Worm (Caenorhabditis elegans) whole organism, L1 larva: ENCODE measurements around the gene C29F9.9.

ENCODE experiments used
- C04F5.9 ChIP-seq: sonication (generic microtip); optimal IDR thresholded peaks from 2 replicates; lab custom pipeline; 2016; ENCODE audit warnings: missing genetic modification characterization, missing compliant biosample characterization
- C16A3.4 ChIP-seq: fragments of 150-350 bp; optimal IDR thresholded peaks from 2 replicates; lab custom pipeline; 2014; ENCODE audit warnings: missing biosample characterization, missing genetic modification characterization
- aha-1 ChIP-seq: fragments of 150-350 bp; optimal IDR thresholded peaks from 2 replicates; lab custom pipeline; 2014; ENCODE audit warnings: missing biosample characterization, missing genetic modification characterization
- alr-1 ChIP-seq: fragments of 200-800 bp; sonication (Bioruptor generic); optimal IDR thresholded peaks from 2 replicates; lab custom pipeline; 2018; ENCODE audit warnings: borderline replicate concordance, mild to moderate bottlenecking, missing genetic modification characterization, missing compliant biosample characterization
- aly-2 ChIP-seq: fragments of 150-350 bp; optimal IDR thresholded peaks from 2 replicates; lab custom pipeline; 2014; ENCODE audit warnings: missing biosample characterization, missing genetic modification characterization
- blmp-1 ChIP-seq: fragments of 150-350 bp; optimal IDR thresholded peaks from 2 replicates; lab custom pipeline; 2014; ENCODE audit warnings: missing biosample characterization, missing genetic modification characterization
- ceh-63 ChIP-seq: fragments of 200-800 bp; sonication (Bioruptor generic); optimal IDR thresholded peaks from 2 replicates; lab custom pipeline; 2018; ENCODE audit warnings: mild to moderate bottlenecking, missing genetic modification characterization, missing compliant biosample characterization
- ceh-8 ChIP-seq: fragments of 200-800 bp; sonication (Bioruptor generic); optimal IDR thresholded peaks from 2 replicates; lab custom pipeline; 2018; ENCODE audit warnings: mild to moderate bottlenecking, missing genetic modification characterization, moderate library complexity, missing compliant biosample characterization
- ceh-82 ChIP-seq, 3 experiments: fragments of 150-350 bp in 1 of 3; sonication (generic microtip) in 2 of 3; optimal IDR thresholded peaks; 2 replicates each; lab custom pipeline; 2014 to 2017; ENCODE audit warnings: missing biosample characterization in 3 of 3, missing genetic modification characterization in 3 of 3
- ceh-88 ChIP-seq: fragments of 200-800 bp; sonication (Bioruptor generic); IDR thresholded peaks from 2 replicates; pipeline ENCODE4 v1.3.6; 2022; ENCODE audit warnings: missing genetic modification characterization, missing compliant biosample characterization
- dpl-1 ChIP-seq, 3 experiments: fragments of 150-350 bp in 2 of 3; sonication (generic microtip) in 1 of 3; optimal IDR thresholded peaks; 2 replicates each; lab custom pipeline; 2014 to 2017; ENCODE audit warnings: missing biosample characterization in 3 of 3, missing genetic modification characterization in 3 of 3, missing genetic modification reagents in 3 of 3
- efl-1 ChIP-seq, 4 experiments: fragments of 150-350 bp; optimal IDR thresholded peaks in 3 of 4; peaks in 1 of 4; 1 replicate in 1 of 4; 2 replicates in 3 of 4; lab custom pipeline; 2014; ENCODE audit warnings: missing biosample characterization in 2 of 4, missing genetic modification characterization in 2 of 4, missing genetic modification reagents in 2 of 4
- egl-27 ChIP-seq, 2 experiments: fragments of 150-350 bp in 1 of 2; sonication (generic microtip); optimal IDR thresholded peaks; 3 replicates each; lab custom pipeline; 2017 to 2018; ENCODE audit warnings: missing biosample characterization in 2 of 2, missing genetic modification characterization in 2 of 2, missing genetic modification reagents in 2 of 2
- elt-3 ChIP-seq, 6 experiments: fragments of 150-350 bp in 1 of 6; sonication (generic microtip); optimal IDR thresholded peaks; 2 replicates each; lab custom pipeline; 2017 to 2018; ENCODE audit warnings: missing biosample characterization in 6 of 6, missing genetic modification characterization in 6 of 6, inconsistent platforms in 1 of 6
- ets-5 ChIP-seq: fragments of 200-800 bp; sonication (Bioruptor generic); IDR thresholded peaks from 2 replicates; pipeline ENCODE4 v1.3.6; 2022; ENCODE audit warnings: missing genetic modification characterization, missing compliant biosample characterization
- fkh-8 ChIP-seq: sonication (generic microtip); optimal IDR thresholded peaks from 2 replicates; lab custom pipeline; 2016; ENCODE audit warnings: mild to moderate bottlenecking, missing genetic modification characterization, missing compliant biosample characterization
- fos-1 ChIP-seq: fragments of 150-350 bp; optimal IDR thresholded peaks from 2 replicates; lab custom pipeline; 2014; ENCODE audit warnings: missing biosample characterization, missing genetic modification characterization
- grh-1 ChIP-seq: fragments of 200-800 bp; sonication (Bioruptor generic); IDR thresholded peaks from 2 replicates; pipeline ENCODE4 v1.3.6; 2022; ENCODE audit warnings: missing genetic modification reagents, missing genetic modification characterization, missing compliant biosample characterization
- hpl-2 ChIP-seq: fragments of 150-350 bp; optimal IDR thresholded peaks from 2 replicates; lab custom pipeline; 2014; ENCODE audit warnings: missing biosample characterization, missing genetic modification reagents, missing genetic modification characterization
- isw-1 ChIP-seq: fragments of 200-800 bp; sonication (Bioruptor generic); IDR thresholded peaks from 2 replicates; pipeline ENCODE4 v1.3.6; 2022; ENCODE audit warnings: missing genetic modification characterization, missing compliant biosample characterization
- lin-13 ChIP-seq: fragments of 150-350 bp; optimal IDR thresholded peaks from 2 replicates; lab custom pipeline; 2014; ENCODE audit warnings: missing biosample characterization, missing genetic modification reagents, missing genetic modification characterization
- lin-14 ChIP-seq: fragments of 200-800 bp; sonication (Bioruptor generic); optimal IDR thresholded peaks from 2 replicates; lab custom pipeline; 2018; ENCODE audit warnings: mild to moderate bottlenecking, missing genetic modification characterization, moderate library complexity, missing compliant biosample characterization
- lin-35 ChIP-seq, 2 experiments: fragments of 150-350 bp; optimal IDR thresholded peaks; 2 replicates each; lab custom pipeline; 2014; ENCODE audit warnings: missing biosample characterization in 2 of 2, missing genetic modification characterization in 2 of 2, missing genetic modification reagents in 2 of 2
- lsy-2 ChIP-seq, 2 experiments: fragments of 150-350 bp; optimal IDR thresholded peaks; 2 replicates each; lab custom pipeline; 2014; ENCODE audit warnings: missing biosample characterization in 2 of 2, missing genetic modification characterization in 2 of 2
- mdl-1 ChIP-seq, 2 experiments: fragments of 150-350 bp; optimal IDR thresholded peaks; 2 replicates each; lab custom pipeline; 2014 to 2017; ENCODE audit warnings: missing biosample characterization in 2 of 2, missing genetic modification characterization in 2 of 2, inconsistent platforms in 1 of 2
- mep-1 ChIP-seq: fragments of 150-350 bp; optimal IDR thresholded peaks from 2 replicates; lab custom pipeline; 2014; ENCODE audit warnings: missing biosample characterization, missing genetic modification characterization
- nhr-19 ChIP-seq: fragments of 200-800 bp; sonication (Bioruptor generic); conservative IDR thresholded peaks from 2 replicates; pipeline ENCODE4 v1.3.6; 2022; ENCODE audit warnings: missing genetic modification characterization, missing compliant biosample characterization
- nhr-20 ChIP-seq: sonication (generic microtip); optimal IDR thresholded peaks from 2 replicates; lab custom pipeline; 2016; ENCODE audit warnings: mild to moderate bottlenecking, missing genetic modification characterization, missing compliant biosample characterization
- nhr-47 ChIP-seq: sonication (generic microtip); optimal IDR thresholded peaks from 2 replicates; lab custom pipeline; 2016; ENCODE audit warnings: mild to moderate bottlenecking, missing genetic modification characterization, moderate library complexity, missing compliant biosample characterization
- nhr-71 ChIP-seq: sonication (generic microtip); optimal IDR thresholded peaks from 2 replicates; lab custom pipeline; 2016; ENCODE audit warnings: mild to moderate bottlenecking, missing genetic modification characterization, moderate library complexity, missing compliant biosample characterization
- nhr-76 ChIP-seq: sonication (generic microtip); optimal IDR thresholded peaks from 2 replicates; lab custom pipeline; 2017; ENCODE audit warnings: missing biosample characterization, missing genetic modification characterization
- nhr-85 ChIP-seq: sonication (generic microtip); peaks from one replicate; lab custom pipeline; 2016; ENCODE audit warnings: missing genetic modification characterization, inconsistent platforms, missing compliant biosample characterization
- pag-3 ChIP-seq: sonication (generic microtip); optimal IDR thresholded peaks from 2 replicates; lab custom pipeline; 2017; ENCODE audit warnings: missing genetic modification characterization, mild to moderate bottlenecking, missing compliant biosample characterization, antibody characterized with exemption, borderline replicate concordance; ENCODE audit not compliant: insufficient read depth
- rnt-1 ChIP-seq: sonication (generic microtip); optimal IDR thresholded peaks from 2 replicates; lab custom pipeline; 2016; ENCODE audit warnings: mild to moderate bottlenecking, missing genetic modification characterization, moderate library complexity, missing compliant biosample characterization
- snu-23 ChIP-seq: sonication (generic microtip); optimal IDR thresholded peaks from 2 replicates; lab custom pipeline; 2016; ENCODE audit warnings: missing genetic modification characterization, missing compliant biosample characterization
- sox-4 ChIP-seq: sonication (generic microtip); optimal IDR thresholded peaks from 2 replicates; lab custom pipeline; 2016; ENCODE audit warnings: missing genetic modification characterization, missing compliant biosample characterization
- swsn-7 ChIP-seq: sonication (generic microtip); optimal IDR thresholded peaks from 2 replicates; lab custom pipeline; 2016; ENCODE audit warnings: missing genetic modification characterization, missing compliant biosample characterization
- unc-130 ChIP-seq: fragments of 150-350 bp; optimal IDR thresholded peaks from 2 replicates; lab custom pipeline; 2017; ENCODE audit warnings: missing biosample characterization, missing genetic modification characterization, inconsistent platforms
- unc-98 ChIP-seq: fragments of 200-800 bp; sonication (Bioruptor generic); IDR thresholded peaks from 2 replicates; pipeline ENCODE4 v1.3.6; 2022; ENCODE audit warnings: missing genetic modification characterization, missing compliant biosample characterization
- xbp-1 ChIP-seq: sonication (generic microtip); optimal IDR thresholded peaks from 2 replicates; lab custom pipeline; 2016; ENCODE audit warnings: missing genetic modification characterization, missing compliant biosample characterization
- ztf-4 ChIP-seq: fragments of 150-350 bp; optimal IDR thresholded peaks from 2 replicates; lab custom pipeline; 2014; ENCODE audit warnings: missing biosample characterization, missing genetic modification characterization

The C29F9.9 gene

DNA sequence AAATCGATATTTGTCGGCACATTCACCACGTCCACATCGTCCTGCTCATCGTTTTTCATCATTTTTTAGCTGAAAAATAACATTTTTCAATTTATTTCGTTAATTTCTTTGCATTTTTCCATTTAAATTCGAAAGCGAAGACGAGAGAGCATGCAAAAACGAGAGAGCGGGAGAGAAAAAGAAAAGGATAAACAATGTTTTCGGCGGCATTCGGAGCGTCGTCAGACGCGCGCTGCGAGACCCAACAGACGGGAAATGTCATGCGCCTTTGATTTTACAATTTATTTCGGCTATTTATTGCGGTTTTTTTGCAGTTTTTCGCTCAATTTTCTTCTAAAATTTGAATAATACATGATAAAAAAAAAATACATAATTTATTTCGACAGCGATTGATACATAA lies 12.4 kb downstream of the C29F9.9 start, which contains the start of gene attf-3 (continued):
- no peak for TF ChIP-seq nhr-71
- TF ChIP-seq nhr-20 (tag; lab: Kevin White, UChicago), result no peak
- TF ChIP-seq dpl-1 (GFP tag; optimal IDR thresholded peaks at IDR 0.05; lab: Kevin White, UChicago), result peak; percentile 50 to 79 (median 65)
- no peak for TF ChIP-seq C04F5.9 (tag; lab: Kevin White, UChicago)
- TF ChIP-seq nhr-76 (tag; lab: Kevin White, UChicago), result no peak
- TF ChIP-seq C16A3.4 (tag; lab: Kevin White, UChicago), result peak; percentile 61
- TF ChIP-seq sox-4 (tag; lab: Kevin White, UChicago), result no peak
- TF ChIP-seq ceh-88 (GFP tag; lab: Robert Waterston, UW), result peak; percentile 20; the same call in 1 of the 2 replicates
- peak; percentile 52 for TF ChIP-seq unc-130 (tag; lab: Kevin White, UChicago)

DNA sequence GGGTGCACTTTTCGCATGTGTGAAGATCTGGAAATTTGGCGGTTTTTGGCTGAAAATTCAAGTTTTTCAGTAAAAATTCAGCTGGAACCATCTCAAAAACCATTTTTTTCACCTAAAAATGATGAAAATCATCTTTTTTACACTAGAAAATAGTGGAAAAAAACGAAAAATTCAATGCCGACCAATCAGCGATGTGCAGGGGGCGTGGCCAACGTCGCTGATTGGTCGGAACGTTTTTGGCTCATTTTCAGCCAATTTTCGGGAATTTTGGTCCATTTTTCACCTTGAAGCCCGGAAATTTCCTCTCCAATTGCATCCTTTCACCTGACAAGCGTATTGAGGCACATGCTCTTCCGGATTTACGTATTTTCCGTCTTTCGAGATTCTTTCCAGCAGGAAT lies 14.3 kb downstream of the C29F9.9 start:
- no peak for TF ChIP-seq hpl-2 (GFP tag; lab: Kevin White, UChicago)
- no peak for TF ChIP-seq efl-1 (optimal IDR thresholded peaks at IDR 0.05; lab: Kevin White, UChicago)
- TF ChIP-seq efl-1 (GFP tag; optimal IDR thresholded peaks at IDR 0.05 in 1 of 2; lab: Kevin White, UChicago), result peak in 1 of 2 experiments; percentile 25
- peak; percentile 56 for TF ChIP-seq nhr-85 (tag; lab: Kevin White, UChicago)
- TF ChIP-seq, all 84 proteins: peak for 2

DNA sequence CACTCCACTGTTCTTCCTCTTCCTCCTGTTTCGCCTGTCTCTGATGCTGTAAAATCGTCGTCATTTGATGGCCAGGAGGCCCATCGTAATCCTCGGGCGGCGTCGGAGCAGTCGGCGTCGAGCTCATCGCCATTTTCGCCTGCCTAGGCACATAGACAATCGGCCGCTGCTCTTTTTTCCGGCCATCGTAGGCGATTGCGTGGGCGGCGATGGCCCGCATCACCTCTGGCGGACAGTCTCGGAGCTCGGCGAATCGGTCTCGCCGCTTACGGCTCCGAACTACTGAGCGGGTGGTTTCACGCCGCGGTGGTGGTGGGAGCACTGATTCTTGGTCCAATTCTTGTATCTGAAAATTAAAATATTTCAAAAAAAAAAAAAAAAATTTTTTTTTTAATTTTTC lies 26.6 kb downstream of the C29F9.9 start:
- no peak for TF ChIP-seq ceh-8 (GFP tag; lab: Kevin White, UChicago)
- no peak for TF ChIP-seq pag-3 (tag; lab: Kevin White, UChicago)
- no peak for TF ChIP-seq lin-35 (GFP tag; optimal IDR thresholded peaks at IDR 0.05; lab: Kevin White, UChicago)
- no peak for TF ChIP-seq hpl-2 (GFP tag; lab: Kevin White, UChicago)
- TF ChIP-seq ztf-4, result no peak
- no peak for TF ChIP-seq unc-98 (GFP tag; lab: Robert Waterston, UW)
- TF ChIP-seq ceh-63 (GFP tag; lab: Kevin White, UChicago), result no peak
- no peak for TF ChIP-seq grh-1 (GFP tag; lab: Robert Waterston, UW)
- TF ChIP-seq snu-23, result no peak
- TF ChIP-seq unc-130 (tag; lab: Kevin White, UChicago), result no peak

DNA sequence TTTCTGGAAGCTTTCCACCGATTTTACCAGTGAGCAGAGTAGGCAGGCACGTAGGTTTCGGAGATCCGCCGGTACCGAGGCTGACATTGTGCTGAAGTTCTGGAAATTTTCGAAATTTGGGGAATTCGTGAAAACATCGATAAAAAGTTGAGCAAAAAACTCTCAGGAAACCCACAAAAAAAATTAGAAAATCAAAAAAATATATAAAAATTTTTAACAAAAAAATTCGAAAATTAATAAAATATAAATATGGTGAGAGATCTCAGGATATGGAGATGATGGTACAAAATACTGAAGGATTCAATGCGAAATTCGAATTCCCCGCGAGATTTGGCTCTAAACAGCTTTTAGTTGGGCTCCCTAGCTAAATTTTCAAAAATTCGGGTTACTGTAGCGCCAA lies 29.1 kb downstream of the C29F9.9 start, which contains the start of gene spt-4:
Gene spt-4, minus strand, starts transcription at position 101 of the 400 bp plus-strand sequence.
- TF ChIP-seq ceh-82 (tag; optimal IDR thresholded peaks at IDR 0.05; lab: Kevin White, UChicago), result no peak
- no peak for TF ChIP-seq swsn-7 (tag; lab: Kevin White, UChicago)
- TF ChIP-seq ets-5 (GFP tag; lab: Robert Waterston, UW), result no peak

DNA sequence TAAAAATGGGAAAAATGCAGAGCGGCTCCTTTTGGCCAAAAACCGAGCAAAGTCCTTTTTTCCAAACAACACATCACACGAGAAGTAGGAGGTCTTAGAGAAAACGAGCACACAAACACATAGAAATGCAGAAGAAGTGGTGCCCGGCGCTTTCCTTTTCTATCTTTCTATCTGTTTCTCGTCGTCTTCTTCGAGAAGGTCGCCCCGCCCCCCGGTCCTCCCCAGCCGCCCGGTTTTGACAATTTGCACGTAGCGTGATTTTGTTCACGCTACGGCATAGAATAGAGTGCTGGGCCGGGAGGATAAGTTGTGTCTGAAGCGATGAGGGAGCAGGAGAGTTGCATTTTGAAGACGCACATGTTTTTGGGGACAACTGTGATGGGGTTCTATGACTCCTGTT lies 31.7 kb downstream of the C29F9.9 start:
- TF ChIP-seq nhr-85 (tag; lab: Kevin White, UChicago) (peak; percentile 45), xbp-1 (tag; lab: Kevin White, UChicago) (peak; percentile 24), swsn-7 (tag; lab: Kevin White, UChicago) (peak; percentile 43), alr-1 (tag; lab: Kevin White, UChicago) (no peak), nhr-20 (tag; lab: Kevin White, UChicago) (peak; percentile 48), dpl-1 (GFP tag; optimal IDR thresholded peaks at IDR 0.05; lab: Kevin White, UChicago) (peak in 1 of 3 experiments; percentile 10), egl-27 (tag; optimal IDR thresholded peaks at IDR 0.05; lab: Kevin White, UChicago) (no peak), rnt-1 (tag; lab: Kevin White, UChicago) (peak; percentile 38), ceh-82 (tag; optimal IDR thresholded peaks at IDR 0.05; lab: Kevin White, UChicago) (peak in 1 of 3 experiments; percentile 72), snu-23 (peak; percentile 48), nhr-71 (peak; percentile 67), lin-35 (GFP tag; optimal IDR thresholded peaks at IDR 0.05; lab: Kevin White, UChicago) (peak in 1 of 2 experiments; percentile 10), isw-1 (peak; percentile 34), lsy-2 (tag; optimal IDR thresholded peaks at IDR 0.05; lab: Kevin White, UChicago) (peak; percentile 15 to 40), mep-1 (tag; lab: Kevin White, UChicago) (no peak), aly-2 (tag; lab: Kevin White, UChicago) (no peak), efl-1 (optimal IDR thresholded peaks at IDR 0.05; lab: Kevin White, UChicago) (peak in 1 of 2 experiments; percentile 24), efl-1 (GFP tag; optimal IDR thresholded peaks at IDR 0.05 in 1 of 2; lab: Kevin White, UChicago) (no peak), lin-13 (GFP tag; lab: Kevin White, UChicago) (peak; percentile 23), nhr-47 (peak; percentile 46), C16A3.4 (tag; lab: Kevin White, UChicago) (no peak), lin-14 (GFP tag; lab: Kevin White, UChicago) (peak; percentile 94), blmp-1 (tag; lab: Kevin White, UChicago) (peak; percentile 52), fos-1 (tag; lab: Kevin White, UChicago) (no peak), aha-1 (tag; lab: Kevin White, UChicago) (peak; percentile 95), nhr-19 (GFP tag; lab: Robert Waterston, UW) (peak; percentile 59; the same call in 1 of the 2 replicates), mdl-1 (tag; optimal IDR thresholded peaks at IDR 0.05; lab: Kevin White, UChicago) (peak in 1 of 2 experiments; percentile 19), elt-3 (tag; optimal IDR thresholded peaks at IDR 0.05; lab: Kevin White, UChicago) (no peak), fkh-8 (tag; lab: Kevin White, UChicago) (peak; percentile 74)
